Fruit fly (Drosophila melanogaster): ENCODE measurements around the gene Pa1.

dm6 chrX:11370792-11371191 is 11.8 kb downstream of the Pa1 start:
- TF ChIP-seq h (GFP tag; optimal IDR thresholded peaks at IDR 0.05) (no peak), pan (optimal IDR thresholded peaks at IDR 0.05) (no peak), Dfd (GFP tag; optimal IDR thresholded peaks at IDR 0.05) (no peak), jim (GFP tag; optimal IDR thresholded peaks at IDR 0.05) (no peak), Mio (GFP tag; optimal IDR thresholded peaks at IDR 0.05) (no peak)

Data from whole organism, wandering third instar larva.